Worm (Caenorhabditis elegans) whole organism, L1 larva: ENCODE results near the gene pxmp-4.

Experiments used
- C34B4.2 ChIP-seq: sonication (generic microtip); optimal IDR thresholded peaks from 2 replicates; lab custom pipeline; 2017; ENCODE audit warnings: mild to moderate bottlenecking, missing genetic modification characterization, missing compliant biosample characterization
- F16B12.6 ChIP-seq: fragments of 150-350 bp; optimal IDR thresholded peaks from 2 replicates; lab custom pipeline; 2014; ENCODE audit warnings: missing biosample characterization, missing genetic modification characterization
- aha-1 ChIP-seq: fragments of 150-350 bp; optimal IDR thresholded peaks from 2 replicates; lab custom pipeline; 2014; ENCODE audit warnings: missing biosample characterization, missing genetic modification characterization
- alr-1 ChIP-seq: fragments of 200-800 bp; sonication (Bioruptor generic); optimal IDR thresholded peaks from 2 replicates; lab custom pipeline; 2018; ENCODE audit warnings: borderline replicate concordance, mild to moderate bottlenecking, missing genetic modification characterization, missing compliant biosample characterization
- aly-2 ChIP-seq: fragments of 150-350 bp; optimal IDR thresholded peaks from 2 replicates; lab custom pipeline; 2014; ENCODE audit warnings: missing biosample characterization, missing genetic modification characterization
- ama-1 ChIP-seq: fragments of 150-350 bp; optimal IDR thresholded peaks from 2 replicates; lab custom pipeline; 2014
- blmp-1 ChIP-seq: fragments of 150-350 bp; optimal IDR thresholded peaks from 2 replicates; lab custom pipeline; 2014; ENCODE audit warnings: missing biosample characterization, missing genetic modification characterization
- ceh-88 ChIP-seq: fragments of 200-800 bp; sonication (Bioruptor generic); IDR thresholded peaks from 2 replicates; pipeline ENCODE4 v1.3.6; 2022; ENCODE audit warnings: missing genetic modification characterization, missing compliant biosample characterization
- ceh-90 ChIP-seq: sonication (generic microtip); optimal IDR thresholded peaks from 2 replicates; lab custom pipeline; 2016; ENCODE audit warnings: missing genetic modification characterization, missing compliant biosample characterization
- dpl-1 ChIP-seq, 3 experiments: fragments of 150-350 bp in 2 of 3; sonication (generic microtip) in 1 of 3; optimal IDR thresholded peaks; 2 replicates each; lab custom pipeline; 2014 to 2017; ENCODE audit warnings: missing biosample characterization in 3 of 3, missing genetic modification characterization in 3 of 3, missing genetic modification reagents in 3 of 3
- efl-1 ChIP-seq, 4 experiments: fragments of 150-350 bp; optimal IDR thresholded peaks in 3 of 4; peaks in 1 of 4; 1 replicate in 1 of 4; 2 replicates in 3 of 4; lab custom pipeline; 2014; ENCODE audit warnings: missing biosample characterization in 2 of 4, missing genetic modification characterization in 2 of 4, missing genetic modification reagents in 2 of 4
- efl-3 ChIP-seq: fragments of 200-800 bp; sonication (Bioruptor generic); optimal IDR thresholded peaks from 2 replicates; lab custom pipeline; 2018; ENCODE audit warnings: mild to moderate bottlenecking, missing genetic modification characterization, missing compliant biosample characterization
- egl-27 ChIP-seq, 2 experiments: fragments of 150-350 bp in 1 of 2; sonication (generic microtip); optimal IDR thresholded peaks; 3 replicates each; lab custom pipeline; 2017 to 2018; ENCODE audit warnings: missing biosample characterization in 2 of 2, missing genetic modification characterization in 2 of 2, missing genetic modification reagents in 2 of 2
- elt-2 ChIP-seq: sonication (generic microtip); optimal IDR thresholded peaks from 2 replicates; lab custom pipeline; 2016; ENCODE audit warnings: missing genetic modification characterization, mild to moderate bottlenecking, inconsistent platforms, missing compliant biosample characterization, missing genetic modification reagents
- elt-3 ChIP-seq, 6 experiments: fragments of 150-350 bp in 1 of 6; sonication (generic microtip); optimal IDR thresholded peaks; 2 replicates each; lab custom pipeline; 2017 to 2018; ENCODE audit warnings: missing biosample characterization in 6 of 6, missing genetic modification characterization in 6 of 6, inconsistent platforms in 1 of 6
- ets-5 ChIP-seq: fragments of 200-800 bp; sonication (Bioruptor generic); IDR thresholded peaks from 2 replicates; pipeline ENCODE4 v1.3.6; 2022; ENCODE audit warnings: missing genetic modification characterization, missing compliant biosample characterization
- fkh-10 ChIP-seq: sonication (generic microtip); optimal IDR thresholded peaks from 2 replicates; lab custom pipeline; 2017; ENCODE audit warnings: missing biosample characterization, missing genetic modification reagents, missing genetic modification characterization
- fkh-4 ChIP-seq: sonication (generic microtip); optimal IDR thresholded peaks from 2 replicates; lab custom pipeline; 2016; ENCODE audit warnings: missing compliant biosample characterization, missing genetic modification characterization, borderline replicate concordance
- fkh-8 ChIP-seq: sonication (generic microtip); optimal IDR thresholded peaks from 2 replicates; lab custom pipeline; 2016; ENCODE audit warnings: mild to moderate bottlenecking, missing genetic modification characterization, missing compliant biosample characterization
- grh-1 ChIP-seq: fragments of 200-800 bp; sonication (Bioruptor generic); IDR thresholded peaks from 2 replicates; pipeline ENCODE4 v1.3.6; 2022; ENCODE audit warnings: missing genetic modification reagents, missing genetic modification characterization, missing compliant biosample characterization
- hlh-17 ChIP-seq: fragments of 200-800 bp; sonication (Bioruptor generic); optimal IDR thresholded peaks from 2 replicates; lab custom pipeline; 2018; ENCODE audit warnings: missing genetic modification characterization, mild to moderate bottlenecking, missing compliant biosample characterization, moderate library complexity, borderline replicate concordance
- jun-1 ChIP-seq: fragments of 150-350 bp; optimal IDR thresholded peaks from 2 replicates; lab custom pipeline; 2014; ENCODE audit warnings: missing biosample characterization, missing genetic modification reagents, missing genetic modification characterization
- lin-13 ChIP-seq: fragments of 150-350 bp; optimal IDR thresholded peaks from 2 replicates; lab custom pipeline; 2014; ENCODE audit warnings: missing biosample characterization, missing genetic modification reagents, missing genetic modification characterization
- lin-14 ChIP-seq: fragments of 200-800 bp; sonication (Bioruptor generic); optimal IDR thresholded peaks from 2 replicates; lab custom pipeline; 2018; ENCODE audit warnings: mild to moderate bottlenecking, missing genetic modification characterization, moderate library complexity, missing compliant biosample characterization
- lin-35 ChIP-seq, 2 experiments: fragments of 150-350 bp; optimal IDR thresholded peaks; 2 replicates each; lab custom pipeline; 2014; ENCODE audit warnings: missing biosample characterization in 2 of 2, missing genetic modification characterization in 2 of 2, missing genetic modification reagents in 2 of 2
- lin-39 ChIP-seq: fragments of 150-350 bp; optimal IDR thresholded peaks from 2 replicates; lab custom pipeline; 2014; ENCODE audit warnings: missing biosample characterization, missing genetic modification reagents, missing genetic modification characterization
- mef-2 ChIP-seq: fragments of 150-350 bp; optimal IDR thresholded peaks from 2 replicates; lab custom pipeline; 2014; ENCODE audit warnings: missing biosample characterization, missing genetic modification characterization
- nhr-11 ChIP-seq: fragments of 150-350 bp; optimal IDR thresholded peaks from 2 replicates; lab custom pipeline; 2014; ENCODE audit warnings: missing biosample characterization, missing genetic modification characterization
- nhr-19 ChIP-seq: fragments of 200-800 bp; sonication (Bioruptor generic); conservative IDR thresholded peaks from 2 replicates; pipeline ENCODE4 v1.3.6; 2022; ENCODE audit warnings: missing genetic modification characterization, missing compliant biosample characterization
- nhr-20 ChIP-seq: sonication (generic microtip); optimal IDR thresholded peaks from 2 replicates; lab custom pipeline; 2016; ENCODE audit warnings: mild to moderate bottlenecking, missing genetic modification characterization, missing compliant biosample characterization
- nhr-237 ChIP-seq: fragments of 150-350 bp; optimal IDR thresholded peaks from 2 replicates; lab custom pipeline; 2014; ENCODE audit warnings: missing biosample characterization, missing genetic modification characterization
- nhr-28 ChIP-seq: fragments of 150-350 bp; optimal IDR thresholded peaks from 2 replicates; lab custom pipeline; 2014; ENCODE audit warnings: missing biosample characterization, missing genetic modification characterization
- nhr-47 ChIP-seq: sonication (generic microtip); optimal IDR thresholded peaks from 2 replicates; lab custom pipeline; 2016; ENCODE audit warnings: mild to moderate bottlenecking, missing genetic modification characterization, moderate library complexity, missing compliant biosample characterization
- nhr-71 ChIP-seq: sonication (generic microtip); optimal IDR thresholded peaks from 2 replicates; lab custom pipeline; 2016; ENCODE audit warnings: mild to moderate bottlenecking, missing genetic modification characterization, moderate library complexity, missing compliant biosample characterization
- nhr-84 ChIP-seq: sonication (generic microtip); optimal IDR thresholded peaks from 2 replicates; lab custom pipeline; 2017; ENCODE audit warnings: missing biosample characterization, missing genetic modification characterization
- nhr-85 ChIP-seq: sonication (generic microtip); peaks from one replicate; lab custom pipeline; 2016; ENCODE audit warnings: missing genetic modification characterization, inconsistent platforms, missing compliant biosample characterization
- nhr-90 ChIP-seq: sonication (generic microtip); optimal IDR thresholded peaks from 2 replicates; lab custom pipeline; 2016; ENCODE audit warnings: mild to moderate bottlenecking, missing genetic modification characterization, missing compliant biosample characterization; ENCODE audit not compliant: poor library complexity
- pax-3 ChIP-seq: fragments of 200-800 bp; sonication (Bioruptor generic); optimal IDR thresholded peaks from 2 replicates; lab custom pipeline; 2018; ENCODE audit warnings: mild to moderate bottlenecking, missing genetic modification characterization, moderate library complexity, missing compliant biosample characterization
- pqm-1 ChIP-seq: sonication (generic microtip); optimal IDR thresholded peaks from 3 replicates; lab custom pipeline; 2017; ENCODE audit warnings: missing biosample characterization, missing genetic modification characterization
- skn-1 ChIP-seq: fragments of 150-350 bp; optimal IDR thresholded peaks from 2 replicates; lab custom pipeline; 2014; ENCODE audit warnings: missing biosample characterization, missing genetic modification characterization
- snpc-4 ChIP-seq: fragments of 150-350 bp; optimal IDR thresholded peaks from 2 replicates; lab custom pipeline; 2014; ENCODE audit warnings: missing biosample characterization, missing genetic modification characterization
- snu-23 ChIP-seq: sonication (generic microtip); optimal IDR thresholded peaks from 2 replicates; lab custom pipeline; 2016; ENCODE audit warnings: missing genetic modification characterization, missing compliant biosample characterization
- sptf-1 ChIP-seq: fragments of 150-350 bp; optimal IDR thresholded peaks from 2 replicates; lab custom pipeline; 2014; ENCODE audit warnings: missing biosample characterization, missing genetic modification characterization
- tbx-2 ChIP-seq: sonication (generic microtip); optimal IDR thresholded peaks from 2 replicates; lab custom pipeline; 2016; ENCODE audit warnings: missing genetic modification characterization, missing compliant biosample characterization
- tlp-1 ChIP-seq: fragments of 150-350 bp; optimal IDR thresholded peaks from 2 replicates; lab custom pipeline; 2014; ENCODE audit warnings: missing biosample characterization, missing genetic modification characterization
- unc-62 ChIP-seq: fragments of 150-350 bp; optimal IDR thresholded peaks from 2 replicates; lab custom pipeline; 2014; ENCODE audit warnings: missing biosample characterization, missing genetic modification reagents, missing genetic modification characterization
- unc-86 ChIP-seq: sonication (generic microtip); optimal IDR thresholded peaks from 2 replicates; lab custom pipeline; 2016; ENCODE audit warnings: missing genetic modification characterization, missing compliant biosample characterization
- vab-15 ChIP-seq: sonication (generic microtip); optimal IDR thresholded peaks from 2 replicates; lab custom pipeline; 2017; ENCODE audit warnings: missing genotype, mild to moderate bottlenecking, missing genetic modification characterization, missing compliant biosample characterization
- xbp-1 ChIP-seq: sonication (generic microtip); optimal IDR thresholded peaks from 2 replicates; lab custom pipeline; 2016; ENCODE audit warnings: missing genetic modification characterization, missing compliant biosample characterization
- zag-1 ChIP-seq: fragments of 150-350 bp; optimal IDR thresholded peaks from 2 replicates; lab custom pipeline; 2014; ENCODE audit warnings: missing biosample characterization, missing genetic modification characterization
- ztf-4 ChIP-seq: fragments of 150-350 bp; optimal IDR thresholded peaks from 2 replicates; lab custom pipeline; 2014; ENCODE audit warnings: missing biosample characterization, missing genetic modification characterization

pxmp-4 gene

ce11 chrIV:295734-296201 is 41.2 kb downstream of the pxmp-4 start (continued):
- TF ChIP-seq F16B12.6 (tag; lab: Kevin White, UChicago) (no peak), vab-15 (no peak), lin-39 (tag; lab: Kevin White, UChicago) (no peak), nhr-84 (tag; lab: Kevin White, UChicago) (no peak), C34B4.2 (tag; lab: Kevin White, UChicago) (no peak), aly-2 (tag; lab: Kevin White, UChicago) (no peak), mef-2 (tag; lab: Kevin White, UChicago) (no peak), nhr-19 (GFP tag; lab: Robert Waterston, UW) (peak; percentile 46; the same call in 1 of the 2 replicates), ama-1 (lab: Kevin White, UChicago) (no peak), ztf-4 (no peak), egl-27 (tag; optimal IDR thresholded peaks at IDR 0.05; lab: Kevin White, UChicago) (no peak), nhr-20 (tag; lab: Kevin White, UChicago) (peak; percentile 70), jun-1 (tag; lab: Kevin White, UChicago) (peak; percentile 20), nhr-90 (tag; lab: Kevin White, UChicago) (peak; percentile 47), nhr-47 (peak; percentile 2), fkh-8 (no peak), efl-1 (optimal IDR thresholded peaks at IDR 0.05; lab: Kevin White, UChicago) (no peak), efl-1 (GFP tag; optimal IDR thresholded peaks at IDR 0.05 in 1 of 2; lab: Kevin White, UChicago) (peak in 1 of 2 experiments; percentile 70), lin-35 (GFP tag; optimal IDR thresholded peaks at IDR 0.05; lab: Kevin White, UChicago) (peak in 1 of 2 experiments; percentile 76), tlp-1 (tag; lab: Kevin White, UChicago) (no peak), zag-1 (tag; lab: Kevin White, UChicago) (no peak), unc-62 (GFP tag; lab: Kevin White, UChicago) (no peak), dpl-1 (GFP tag; optimal IDR thresholded peaks at IDR 0.05; lab: Kevin White, UChicago) (peak in 1 of 3 experiments; percentile 49), xbp-1 (no peak), ceh-88 (GFP tag; lab: Robert Waterston, UW) (no peak), nhr-11 (tag; lab: Kevin White, UChicago) (no peak), sptf-1 (tag; lab: Kevin White, UChicago) (no peak), elt-2 (tag; lab: Kevin White, UChicago) (peak; percentile 81), snpc-4 (tag; lab: Kevin White, UChicago) (no peak), ets-5 (GFP tag; lab: Robert Waterston, UW) (no peak), elt-3 (tag; optimal IDR thresholded peaks at IDR 0.05; lab: Kevin White, UChicago) (peak in 2 of 6 experiments; percentile 37 to 45), lin-14 (GFP tag; lab: Kevin White, UChicago) (peak; percentile 46), hlh-17 (GFP tag; lab: Kevin White, UChicago) (no peak), nhr-237 (tag; lab: Kevin White, UChicago) (no peak), pqm-1 (no peak), efl-3 (GFP tag; lab: Kevin White, UChicago) (no peak), nhr-85 (tag; lab: Kevin White, UChicago) (no peak), grh-1 (no peak), alr-1 (tag; lab: Kevin White, UChicago) (no peak), aha-1 (no peak), snu-23 (GFP tag; lab: Kevin White, UChicago) (peak; percentile 34), pax-3 (tag; lab: Kevin White, UChicago) (peak; percentile 18), skn-1 (tag; lab: Kevin White, UChicago) (no peak)
- TF ChIP-seq, all 84 proteins: peak for 17

- TF ChIP-seq ceh-90 (no peak), snu-23 (GFP tag; lab: Kevin White, UChicago) (peak; percentile 23), efl-3 (GFP tag; lab: Kevin White, UChicago) (no peak), nhr-28 (tag; lab: Kevin White, UChicago) (no peak), tbx-2 (tag; lab: Kevin White, UChicago) (peak; percentile 1), fkh-4 (tag; lab: Kevin White, UChicago) (no peak), ceh-88 (GFP tag; lab: Robert Waterston, UW) (no peak), efl-1 (optimal IDR thresholded peaks at IDR 0.05; lab: Kevin White, UChicago) (no peak), efl-1 (GFP tag; optimal IDR thresholded peaks at IDR 0.05 in 1 of 2; lab: Kevin White, UChicago) (no peak), nhr-84 (tag; lab: Kevin White, UChicago) (no peak), elt-3 (tag; optimal IDR thresholded peaks at IDR 0.05; lab: Kevin White, UChicago) (peak in 2 of 6 experiments; percentile 37 to 46), fkh-10 (GFP tag; lab: Kevin White, UChicago) (no peak), jun-1 (tag; lab: Kevin White, UChicago) (no peak), lin-13 (GFP tag; lab: Kevin White, UChicago) (no peak), nhr-71 (tag; lab: Kevin White, UChicago) (peak; percentile 38), nhr-20 (tag; lab: Kevin White, UChicago) (peak; percentile 29), nhr-90 (tag; lab: Kevin White, UChicago) (peak; percentile 27), unc-86 (tag; lab: Kevin White, UChicago) (no peak), nhr-19 (GFP tag; lab: Robert Waterston, UW) (no peak; the same call in 1 of the 2 replicates), blmp-1 (peak; percentile 39), dpl-1 (GFP tag; optimal IDR thresholded peaks at IDR 0.05; lab: Kevin White, UChicago) (peak in 1 of 3 experiments; percentile 3)
Observed at ce11 chrIV:294737-295136, 42.2 kb downstream of the pxmp-4 start.
